Fruit fly (Drosophila melanogaster) whole organism, pupa: ENCODE data around the gene CG10841.

Experiments
- CG10348 ChIP-seq: fragments of 200-800 bp; sonication (Bioruptor generic); IDR thresholded peaks from 2 replicates; pipeline ENCODE4 v1.3.6; 2022; ENCODE audit warnings: missing biosample characterization, missing genetic modification characterization
- CG12605 ChIP-seq: fragments of 200-800 bp; sonication (Bioruptor generic); IDR thresholded peaks from 2 replicates; pipeline ENCODE4 v1.3.6; 2022; ENCODE audit warnings: missing biosample characterization, missing genetic modification characterization
- CG13204 ChIP-seq: fragments of 200-800 bp; sonication (Bioruptor generic); optimal IDR thresholded peaks from 2 replicates; lab custom pipeline; 2018; ENCODE audit warnings: missing biosample characterization, mild to moderate bottlenecking, missing genetic modification characterization, moderate library complexity
- CG14655 ChIP-seq: fragments of 200-800 bp; sonication (Bioruptor generic); optimal IDR thresholded peaks from 3 replicates; lab custom pipeline; 2017; ENCODE audit warnings: mild to moderate bottlenecking, missing biosample characterization, missing genetic modification reagents, missing genetic modification characterization
- CG15710 ChIP-seq: fragments of 200-800 bp; sonication (Bioruptor generic); optimal IDR thresholded peaks from 2 replicates; lab custom pipeline; 2018; ENCODE audit warnings: missing biosample characterization, mild to moderate bottlenecking, missing genetic modification characterization, moderate library complexity
- CG17806 ChIP-seq: fragments of 200-800 bp; sonication (Bioruptor generic); optimal IDR thresholded peaks from 2 replicates; lab custom pipeline; 2018; ENCODE audit warnings: missing biosample characterization, mild to moderate bottlenecking, missing genetic modification characterization, moderate library complexity
- CG32121 ChIP-seq: fragments of 200-800 bp; sonication (Bioruptor generic); IDR thresholded peaks from 2 replicates; pipeline ENCODE4 v1.3.6; 2022; ENCODE audit warnings: missing biosample characterization, missing genetic modification characterization
- CG34367 ChIP-seq: fragments of 200-800 bp; sonication (Bioruptor generic); optimal IDR thresholded peaks from 2 replicates; lab custom pipeline; 2018; ENCODE audit warnings: missing biosample characterization, mild to moderate bottlenecking, missing genetic modification characterization
- CG4496 ChIP-seq: fragments of 200-800 bp; sonication (Bioruptor generic); IDR thresholded peaks from 3 replicates; pipeline ENCODE4 v1.3.6; 2022; ENCODE audit warnings: missing biosample characterization, missing genetic modification characterization
- CG8159 ChIP-seq: fragments of 200-800 bp; sonication (Bioruptor generic); optimal IDR thresholded peaks from 3 replicates; lab custom pipeline; 2018; ENCODE audit warnings: missing biosample characterization, mild to moderate bottlenecking, missing genetic modification characterization, moderate library complexity
- CG8301 ChIP-seq: fragments of 200-800 bp; sonication (Bioruptor generic); optimal IDR thresholded peaks from 2 replicates; lab custom pipeline; 2018; ENCODE audit warnings: missing biosample characterization, mild to moderate bottlenecking, missing genetic modification characterization
- CG9948 ChIP-seq: fragments of 200-800 bp; sonication (Bioruptor generic); optimal IDR thresholded peaks from 2 replicates; lab custom pipeline; 2018; ENCODE audit warnings: missing biosample characterization, mild to moderate bottlenecking, missing genetic modification characterization, moderate library complexity
- D1 ChIP-seq: fragments of 200-800 bp; sonication (Bioruptor generic); optimal IDR thresholded peaks from 2 replicates; lab custom pipeline; 2018; ENCODE audit warnings: missing biosample characterization, mild to moderate bottlenecking, missing genetic modification characterization, moderate library complexity
- EcR ChIP-seq: fragments of 200-800 bp; sonication (Bioruptor generic); optimal IDR thresholded peaks from 3 replicates; lab custom pipeline; 2019; ENCODE audit warnings: missing biosample characterization, missing genetic modification characterization, mild to moderate bottlenecking, moderate library complexity, missing genetic modification reagents
- Ets98B ChIP-seq: fragments of 200-800 bp; sonication (Bioruptor generic); IDR thresholded peaks from 2 replicates; pipeline ENCODE4 v1.3.6; 2022; ENCODE audit warnings: missing biosample characterization, missing genetic modification characterization
- Pif1A ChIP-seq: fragments of 200-800 bp; sonication (Bioruptor generic); optimal IDR thresholded peaks from 3 replicates; lab custom pipeline; 2016; ENCODE audit warnings: missing biosample characterization, missing genetic modification characterization
- Pif1B ChIP-seq: fragments of 200-800 bp; sonication (Bioruptor generic); optimal IDR thresholded peaks from 3 replicates; lab custom pipeline; 2016; ENCODE audit warnings: missing biosample characterization, missing genetic modification characterization
- Snoo ChIP-seq: fragments of 200-800 bp; sonication (Bioruptor generic); optimal IDR thresholded peaks from 3 replicates; lab custom pipeline; 2017; ENCODE audit warnings: missing biosample characterization, mild to moderate bottlenecking, missing genetic modification characterization, inconsistent platforms
- fd96Ca ChIP-seq: fragments of 200-800 bp; sonication (Bioruptor generic); IDR thresholded peaks from 3 replicates; pipeline ENCODE4 v1.3.6; 2022; ENCODE audit warnings: missing biosample characterization, missing genetic modification characterization
- gl ChIP-seq: fragments of 200-800 bp; sonication (Bioruptor generic); optimal IDR thresholded peaks from 2 replicates; lab custom pipeline; 2018; ENCODE audit warnings: missing biosample characterization, mild to moderate bottlenecking, missing genetic modification characterization
- rn ChIP-seq: fragments of 200-800 bp; sonication (Bioruptor generic); IDR thresholded peaks from 2 replicates; pipeline ENCODE4 v1.3.6; 2022; ENCODE audit warnings: missing biosample characterization, missing genetic modification characterization

The CG10841 gene

DNA sequence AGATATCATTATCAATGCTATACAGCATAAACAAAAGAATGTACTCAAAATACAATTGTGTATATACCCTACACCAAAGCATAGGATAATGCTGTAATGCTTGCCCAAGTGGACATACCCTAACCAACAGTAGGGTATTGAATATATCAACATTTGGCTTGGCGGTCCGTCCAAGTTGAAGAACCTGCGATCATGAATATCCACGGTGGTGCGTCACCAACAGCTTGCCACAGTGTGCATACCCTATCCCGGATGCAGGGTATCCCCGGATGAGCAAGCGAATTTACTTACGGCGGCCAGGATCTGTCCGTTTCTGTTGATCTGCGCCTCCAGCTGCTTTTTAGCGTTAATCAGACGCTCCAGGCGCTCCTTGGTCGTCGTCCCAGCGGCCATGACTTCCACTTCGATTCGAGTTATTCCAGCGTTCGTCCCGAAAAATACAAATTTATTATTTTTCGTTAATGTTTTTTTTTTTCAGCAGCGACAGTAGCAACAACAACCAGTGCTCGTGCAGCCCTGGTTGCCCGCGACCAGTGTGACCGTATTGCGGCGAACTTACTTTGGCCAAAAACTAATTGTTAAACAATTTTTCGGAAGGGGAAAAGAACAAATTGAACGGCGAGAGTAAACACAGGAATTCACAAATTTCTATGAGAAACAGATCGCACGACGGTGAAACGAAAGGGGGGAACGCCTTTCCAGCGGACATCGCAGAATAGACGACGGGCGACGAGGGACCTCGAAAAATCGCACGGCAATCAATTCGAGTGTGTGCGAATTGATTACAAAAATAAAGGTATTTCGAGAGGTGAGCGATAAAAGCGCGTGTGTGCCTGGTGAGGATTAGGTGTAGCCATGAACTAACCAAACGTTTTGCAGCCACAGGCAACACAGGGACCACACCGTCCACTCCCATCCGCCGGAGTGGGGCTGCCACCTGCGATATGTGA, 44.7 kb downstream of the CG10841 start, which contains the start of the genes Lkb1 and CG9588:
Lkb1 (plus strand) TSS at position 413 of the 950 bp plus-strand sequence.
CG9588 (minus strand) TSS at position 545 of the 950 bp plus-strand sequence.
- TF ChIP-seq CG34367 (peak; percentile 66), CG17806 (peak; percentile 69), CG32121 (GFP tag; lab: Robert Waterston, UW) (peak; percentile 80), Snoo (peak; percentile 62), CG4496 (GFP tag; lab: Robert Waterston, UW) (peak; percentile 94), Pif1A (GFP tag; lab: Kevin White, UChicago) (peak; percentile 80), rn (peak; percentile 75), CG9948 (tag; lab: Kevin White, UChicago) (peak; percentile 61), CG10348 (GFP tag; lab: Robert Waterston, UW) (peak; percentile 47; the same call in 1 of the 2 replicates), gl (tag; lab: Kevin White, UChicago) (peak; percentile 23), Pif1B (peak; percentile 74), CG15710 (tag; lab: Kevin White, UChicago) (peak; percentile 60), CG13204 (no peak), Ets98B (peak; percentile 87), EcR (GFP tag; lab: Kevin White, UChicago) (no peak), CG8301 (tag; lab: Kevin White, UChicago) (peak; percentile 66), CG14655 (GFP tag; lab: Kevin White, UChicago) (no peak), CG8159 (peak; percentile 59), fd96Ca (peak; percentile 88), CG12605 (GFP tag; lab: Robert Waterston, UW) (peak; percentile 78), D1 (tag; lab: Kevin White, UChicago) (no peak)

DNA sequence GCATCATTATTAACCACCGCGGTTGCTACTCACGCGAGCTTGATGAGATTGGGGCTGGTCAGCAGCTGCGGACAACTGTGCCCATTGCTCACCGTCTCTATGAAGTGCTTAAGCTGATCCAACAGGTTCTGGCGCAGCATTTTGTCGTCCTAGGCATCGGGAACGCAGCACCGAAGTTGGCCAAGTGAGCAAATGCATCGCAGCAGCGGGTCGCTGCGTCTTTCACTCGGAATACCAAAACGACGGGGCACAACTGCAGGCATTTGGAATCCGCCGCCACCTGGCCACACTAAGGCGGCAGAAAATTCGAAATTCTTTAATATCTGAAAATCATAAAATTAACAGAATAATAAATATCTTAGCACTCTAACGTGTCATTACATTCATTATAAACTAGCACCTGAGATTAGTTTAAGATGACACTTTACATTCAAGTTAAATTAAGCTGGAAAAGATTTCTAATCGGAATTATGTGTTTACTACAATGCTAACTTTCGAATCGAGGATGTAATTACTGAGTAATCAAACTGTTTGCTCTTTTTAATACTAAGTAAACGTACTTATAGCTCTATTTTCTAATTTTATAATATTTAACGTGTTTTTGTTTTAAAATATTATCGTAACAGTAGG, 51.4 kb downstream of the CG10841 start:
- no peak for TF ChIP-seq CG12605 (GFP tag; lab: Robert Waterston, UW)
- TF ChIP-seq CG10348 (GFP tag; lab: Robert Waterston, UW): no peak
- TF ChIP-seq CG15710 (tag; lab: Kevin White, UChicago): no peak
- TF ChIP-seq CG34367: no peak
- no peak for TF ChIP-seq Pif1B
- no peak for TF ChIP-seq rn
- no peak for TF ChIP-seq CG9948 (tag; lab: Kevin White, UChicago)
- no peak for TF ChIP-seq CG17806
- TF ChIP-seq, all 21 proteins: peak for 0

DNA sequence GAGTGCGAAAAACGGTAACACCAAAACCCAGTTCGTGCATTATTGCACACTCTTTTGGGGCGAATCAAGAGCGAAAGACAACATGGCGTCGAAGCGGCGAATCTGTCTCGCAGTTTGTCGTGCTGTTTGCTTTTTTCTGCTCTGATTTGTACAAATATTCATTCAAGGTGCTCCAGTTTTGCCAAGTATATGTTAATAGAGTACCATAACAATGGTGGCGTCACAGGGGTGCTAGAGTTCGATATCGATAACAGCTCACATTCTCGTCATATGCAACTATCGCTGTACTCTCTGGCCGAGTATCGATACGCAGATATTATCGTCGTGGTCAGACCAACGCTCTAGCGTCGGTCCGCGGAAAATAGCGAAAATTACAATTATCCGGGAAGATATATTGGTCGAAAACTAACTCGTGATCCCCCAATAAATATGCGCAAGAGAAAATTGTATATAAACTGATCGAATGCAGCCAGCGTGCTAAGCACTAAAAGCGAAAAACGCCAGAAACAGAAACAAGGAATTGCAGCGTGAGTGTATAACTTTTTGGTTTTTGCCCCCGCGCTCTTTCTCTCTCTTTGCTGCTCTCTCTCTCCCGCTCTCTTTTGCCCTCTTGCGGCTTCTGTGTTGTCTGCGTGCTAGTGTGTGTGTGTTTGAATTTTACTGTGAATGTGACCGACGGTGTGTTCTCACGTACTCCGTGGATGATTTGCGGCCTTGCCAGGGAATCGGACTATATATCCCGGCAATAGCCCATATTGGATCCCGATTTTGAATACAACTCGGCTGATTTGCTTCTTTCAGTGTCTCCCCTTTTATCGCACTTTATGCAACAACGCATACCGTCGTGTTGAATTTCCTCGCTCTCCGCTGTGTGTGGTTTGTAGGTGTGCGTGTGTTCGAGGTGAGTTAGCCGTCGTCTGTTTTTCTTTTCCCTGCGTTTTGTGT, 52.2 kb downstream of the CG10841 start, which contains the start of gene flfl:
flfl (plus strand) TSS at position 298 of the 945 bp plus-strand sequence.
- TF ChIP-seq CG10348 (GFP tag; lab: Robert Waterston, UW) (no peak), Pif1B (no peak), Ets98B (no peak), CG32121 (GFP tag; lab: Robert Waterston, UW) (no peak), CG17806 (no peak), CG9948 (tag; lab: Kevin White, UChicago) (no peak), CG34367 (no peak), CG12605 (GFP tag; lab: Robert Waterston, UW) (no peak), EcR (GFP tag; lab: Kevin White, UChicago) (peak; percentile 34), CG13204 (no peak), CG8301 (tag; lab: Kevin White, UChicago) (no peak), Snoo (no peak), gl (tag; lab: Kevin White, UChicago) (peak; percentile 19), CG15710 (tag; lab: Kevin White, UChicago) (no peak), D1 (tag; lab: Kevin White, UChicago) (no peak), Pif1A (GFP tag; lab: Kevin White, UChicago) (no peak), CG8159 (peak; percentile 13), CG14655 (GFP tag; lab: Kevin White, UChicago) (no peak), rn (no peak), CG4496 (GFP tag; lab: Robert Waterston, UW) (no peak), fd96Ca (no peak)
